Worm (Caenorhabditis elegans) whole organism, young adult: ENCODE data around the gene srx-77.

Experiments used
- Y53G8AR.9 ChIP-seq: fragments of 200-800 bp; sonication (Bioruptor generic); conservative IDR thresholded peaks from 2 replicates; pipeline ENCODE4 v1.3.6; 2022; ENCODE audit warnings: missing genetic modification reagents, missing genetic modification characterization, missing compliant biosample characterization
- aptf-2 ChIP-seq: fragments of 200-800 bp; sonication (Bioruptor generic); conservative IDR thresholded peaks from 2 replicates; pipeline ENCODE4 v1.3.6; 2022; ENCODE audit warnings: missing genetic modification reagents, missing genetic modification characterization, missing compliant biosample characterization
- atf-7 ChIP-seq: sonication (generic microtip); optimal IDR thresholded peaks from 2 replicates; lab custom pipeline; 2017; ENCODE audit warnings: mild to moderate bottlenecking, missing genetic modification characterization, missing compliant biosample characterization
- gei-17 ChIP-seq: fragments of 200-800 bp; sonication (Bioruptor generic); optimal IDR thresholded peaks from 2 replicates; lab custom pipeline; 2018; ENCODE audit warnings: mild to moderate bottlenecking, missing genetic modification characterization, missing compliant biosample characterization
- rec-8 ChIP-seq, 2 experiments: sonication (generic microtip); optimal IDR thresholded peaks; 2 replicates each; lab custom pipeline; 2016; ENCODE audit warnings: mild to moderate bottlenecking in 2 of 2, missing genetic modification characterization in 2 of 2, missing genetic modification reagents in 2 of 2, missing genotype in 2 of 2, missing biosample characterization in 1 of 2, missing compliant biosample characterization in 1 of 2, moderate library complexity in 1 of 2

DNA sequence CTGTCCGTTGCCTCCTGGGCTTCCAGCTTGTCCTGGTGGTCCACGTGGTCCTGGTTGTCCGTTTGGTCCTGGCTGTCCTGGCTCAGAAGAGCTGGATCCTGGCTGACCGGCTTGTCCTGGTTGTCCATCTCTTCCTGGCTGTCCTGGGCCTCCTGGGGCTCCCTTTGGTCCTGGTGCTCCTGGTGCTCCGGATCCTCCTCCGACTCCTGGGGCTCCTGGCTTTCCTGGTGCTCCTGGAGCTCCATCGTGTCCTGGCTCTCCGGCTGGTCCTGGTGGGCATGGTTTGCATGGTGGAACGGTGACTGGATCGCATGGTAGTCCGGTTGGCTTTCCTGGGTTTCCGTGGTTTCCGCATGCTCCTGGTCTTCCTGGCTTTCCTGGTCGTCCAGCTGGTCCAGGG is 15.4 kb downstream of the srx-77 start:
- TF ChIP-seq Y53G8AR.9 (no peak), gei-17 (GFP tag; lab: Kevin White, UChicago) (no peak), atf-7 (tag; lab: Kevin White, UChicago) (no peak), aptf-2 (GFP tag; lab: Robert Waterston, UW) (no peak), rec-8 (tag; optimal IDR thresholded peaks at IDR 0.05; lab: Kevin White, UChicago) (no peak)
